1 fruit fly cellular context compared by ENCODE assay signal in the genomic region with DNA sequence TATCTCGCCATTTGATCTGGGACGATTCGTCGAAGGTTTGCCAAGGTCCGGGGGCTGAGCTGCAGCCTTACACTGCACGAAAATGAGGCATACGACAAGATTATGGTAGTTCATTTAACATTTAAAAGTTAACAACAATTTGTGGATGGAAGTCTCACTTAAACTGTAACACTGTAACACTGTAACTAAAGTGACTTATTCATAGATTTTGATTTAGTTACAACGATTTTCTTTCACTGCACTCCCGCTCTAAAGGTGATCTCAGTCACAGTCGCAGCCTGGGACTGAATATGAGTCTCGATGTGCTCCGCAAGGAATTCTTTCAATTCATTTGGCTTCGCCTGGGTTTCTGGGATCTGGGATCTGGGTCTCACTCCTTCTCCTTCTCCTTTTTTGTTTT.
TF ChIP-seq lines count a peak whose summit lies in the region.

No protein-coding gene starts in this region.

TF ChIP-seq in whole organism, embryonic, 481 proteins besides CTCF, POLR2A, EP300 and RAD21 (continued from another document and continues in another):
- TF ChIP-seq BEAF-32 (GFP tag; optimal IDR thresholded peaks at IDR 0.05; lab: Kevin White, UChicago) = no peak
- no peak for TF ChIP-seq disco-r (GFP tag; optimal IDR thresholded peaks at IDR 0.05; lab: Kevin White, UChicago)
- TF ChIP-seq MBD-R2 (GFP tag; IDR thresholded peaks at IDR 0.05; lab: Robert Waterston, UW) = no peak
- TF ChIP-seq CG15479 (GFP tag; optimal IDR thresholded peaks at IDR 0.05; lab: Kevin White, UChicago) = peak; percentile 37
- no peak for TF ChIP-seq CG12942 (GFP tag; optimal IDR thresholded peaks at IDR 0.05; lab: Kevin White, UChicago)
- no peak for TF ChIP-seq sisA (GFP tag; IDR thresholded peaks at IDR 0.05; lab: Robert Waterston, UW)
- TF ChIP-seq hkb (optimal IDR thresholded peaks at IDR 0.05; lab: Kevin White, UChicago) = no peak
- TF ChIP-seq hkb (GFP tag; IDR thresholded peaks at IDR 0.05; lab: Robert Waterston, UW) = no peak
- TF ChIP-seq MTF-1 (GFP tag; optimal IDR thresholded peaks at IDR 0.05; lab: Kevin White, UChicago; ENCODE audit: borderline replicate concordance) = peak; percentile 27
- TF ChIP-seq gce (GFP tag; IDR thresholded peaks at IDR 0.05; lab: Robert Waterston, UW) = no peak
- TF ChIP-seq PHDP (tag; optimal IDR thresholded peaks at IDR 0.05; lab: Kevin White, UChicago) = no peak
- no peak for TF ChIP-seq CG10543 (GFP tag; optimal IDR thresholded peaks at IDR 0.05; lab: Kevin White, UChicago)
- peak; percentile 91 for TF ChIP-seq zen (tag; optimal IDR thresholded peaks at IDR 0.05; lab: Kevin White, UChicago)
- no peak for TF ChIP-seq D19B (GFP tag; optimal IDR thresholded peaks at IDR 0.05; lab: Kevin White, UChicago)
- no peak for TF ChIP-seq gcm2 (GFP tag; optimal IDR thresholded peaks at IDR 0.05; lab: Kevin White, UChicago)
- TF ChIP-seq crol (GFP tag; IDR thresholded peaks at IDR 0.05; lab: Robert Waterston, UW) = no peak
- TF ChIP-seq oc (tag; optimal IDR thresholded peaks at IDR 0.05; lab: Kevin White, UChicago) = no peak
- TF ChIP-seq peb (GFP tag; IDR thresholded peaks at IDR 0.05; lab: Robert Waterston, UW) = no peak
- TF ChIP-seq CG12769 (tag; optimal IDR thresholded peaks at IDR 0.05; lab: Kevin White, UChicago) = no peak
- no peak for TF ChIP-seq Atf-2 (GFP tag; optimal IDR thresholded peaks at IDR 0.05; lab: Kevin White, UChicago)
- no peak for TF ChIP-seq Max (GFP tag; optimal IDR thresholded peaks at IDR 0.05; lab: Kevin White, UChicago)
- TF ChIP-seq NfI (GFP tag; optimal IDR thresholded peaks at IDR 0.05; lab: Kevin White, UChicago) = no peak
- no peak for TF ChIP-seq CHES-1-like (GFP tag; optimal IDR thresholded peaks at IDR 0.05; lab: Kevin White, UChicago)
- no peak for TF ChIP-seq pros (GFP tag; optimal IDR thresholded peaks at IDR 0.05; lab: Kevin White, UChicago)
- TF ChIP-seq btn (GFP tag; optimal IDR thresholded peaks at IDR 0.05; lab: Kevin White, UChicago) = no peak
- TF ChIP-seq CG5953 (GFP tag; IDR thresholded peaks at IDR 0.05; lab: Robert Waterston, UW) = no peak
- no peak for TF ChIP-seq CG14667 (GFP tag; IDR thresholded peaks at IDR 0.05; lab: Robert Waterston, UW)
- no peak for TF ChIP-seq gfzf (GFP tag; optimal IDR thresholded peaks at IDR 0.05; lab: Kevin White, UChicago)
- TF ChIP-seq CG14860 (GFP tag; IDR thresholded peaks at IDR 0.05; lab: Robert Waterston, UW; ENCODE audit: partially characterized antibody) = no peak
- 0 out of 2 replicates have a peak, but pooled peaks have one; percentile 15 for TF ChIP-seq sens-2 (GFP tag; IDR thresholded peaks at IDR 0.05; lab: Robert Waterston, UW)
- TF ChIP-seq D (optimal IDR thresholded peaks at IDR 0.05; lab: Kevin White, UChicago) = no peak
- no peak for TF ChIP-seq D (GFP tag; optimal IDR thresholded peaks at IDR 0.05; lab: Kevin White, UChicago)
- no peak for TF ChIP-seq mam (GFP tag; optimal IDR thresholded peaks at IDR 0.05; lab: Kevin White, UChicago)
- 0 out of 2 replicates have a peak, but pooled peaks have one; percentile 24 for TF ChIP-seq CG4360 (GFP tag; IDR thresholded peaks at IDR 0.05; lab: Robert Waterston, UW)
- peak; percentile 43; the same call in 1 of the 3 replicates for TF ChIP-seq CG2199 (GFP tag; IDR thresholded peaks at IDR 0.05; lab: Robert Waterston, UW)
- no peak for TF ChIP-seq Dbx (GFP tag; IDR thresholded peaks at IDR 0.05; lab: Robert Waterston, UW)
- TF ChIP-seq CG6791 (GFP tag; IDR thresholded peaks at IDR 0.05; lab: Robert Waterston, UW; ENCODE audit: partially characterized antibody) = no peak
- TF ChIP-seq CG3726 (GFP tag; IDR thresholded peaks at IDR 0.05; lab: Robert Waterston, UW) = no peak
- no peak for TF ChIP-seq crp (GFP tag; optimal IDR thresholded peaks at IDR 0.05; lab: Kevin White, UChicago)
- no peak for TF ChIP-seq CG3163 (GFP tag; optimal IDR thresholded peaks at IDR 0.05; lab: Kevin White, UChicago)
- peak; percentile 41; the same call in 1 of the 2 replicates for TF ChIP-seq CG1024 (GFP tag; IDR thresholded peaks at IDR 0.05; lab: Robert Waterston, UW)
- peak; percentile 62 for TF ChIP-seq CG10959 (GFP tag; IDR thresholded peaks at IDR 0.05; lab: Robert Waterston, UW)
- TF ChIP-seq CG12391 (tag; optimal IDR thresholded peaks at IDR 0.05; lab: Kevin White, UChicago) = peak; percentile 27
- no peak for TF ChIP-seq al (GFP tag; IDR thresholded peaks at IDR 0.05; lab: Robert Waterston, UW)
- peak; percentile 87 for TF ChIP-seq CG8765 (GFP tag; IDR thresholded peaks at IDR 0.05; lab: Robert Waterston, UW)
- TF ChIP-seq amos (GFP tag; IDR thresholded peaks at IDR 0.05; lab: Robert Waterston, UW; ENCODE audit: partially characterized antibody) = no peak
- no peak for TF ChIP-seq cwo (GFP tag; optimal IDR thresholded peaks at IDR 0.05; lab: Kevin White, UChicago)
- no peak for TF ChIP-seq CG3838 (GFP tag; optimal IDR thresholded peaks at IDR 0.05; lab: Kevin White, UChicago)
- TF ChIP-seq shn (GFP tag; optimal IDR thresholded peaks at IDR 0.05; lab: Kevin White, UChicago) = no peak
- no peak for TF ChIP-seq Aef1 (GFP tag; IDR thresholded peaks at IDR 0.05; lab: Robert Waterston, UW)
- no peak for TF ChIP-seq CG10147 (GFP tag; optimal IDR thresholded peaks at IDR 0.05; lab: Kevin White, UChicago)
- TF ChIP-seq HHEX (GFP tag; optimal IDR thresholded peaks at IDR 0.05; lab: Kevin White, UChicago) = no peak
- peak; percentile 29 for TF ChIP-seq CG8924 (tag; optimal IDR thresholded peaks at IDR 0.05; lab: Kevin White, UChicago)
- TF ChIP-seq CG3281 (GFP tag; optimal IDR thresholded peaks at IDR 0.05; lab: Kevin White, UChicago) = no peak
- TF ChIP-seq CG1647 (GFP tag; optimal IDR thresholded peaks at IDR 0.05; lab: Kevin White, UChicago) = no peak
- no peak for TF ChIP-seq CG8388 (GFP tag; optimal IDR thresholded peaks at IDR 0.05; lab: Kevin White, UChicago)
- TF ChIP-seq Rx (GFP tag; IDR thresholded peaks at IDR 0.05; lab: Robert Waterston, UW) = 0 out of 2 replicates have a peak, but pooled peaks have one; percentile 13
- no peak for TF ChIP-seq NFAT (GFP tag; IDR thresholded peaks at IDR 0.05; lab: Robert Waterston, UW)
- no peak for TF ChIP-seq ems (GFP tag; optimal IDR thresholded peaks at IDR 0.05; lab: Kevin White, UChicago)
- TF ChIP-seq dpn (GFP tag; optimal IDR thresholded peaks at IDR 0.05; lab: Kevin White, UChicago) = no peak
- no peak for TF ChIP-seq caup (GFP tag; optimal IDR thresholded peaks at IDR 0.05; lab: Kevin White, UChicago; ENCODE audit: severe bottlenecking)
- TF ChIP-seq CG13775 (GFP tag; optimal IDR thresholded peaks at IDR 0.05; lab: Kevin White, UChicago) = peak; percentile 6
- TF ChIP-seq odd (GFP tag; optimal IDR thresholded peaks at IDR 0.05; lab: Kevin White, UChicago) = no peak
- no peak for TF ChIP-seq en (GFP tag; optimal IDR thresholded peaks at IDR 0.05; lab: Kevin White, UChicago)
- no peak for TF ChIP-seq pfk (GFP tag; optimal IDR thresholded peaks at IDR 0.05; lab: Kevin White, UChicago)
- no peak for TF ChIP-seq Ada2b (GFP tag; IDR thresholded peaks at IDR 0.05; lab: Robert Waterston, UW)
- no peak for TF ChIP-seq Ravus (GFP tag; IDR thresholded peaks at IDR 0.05; lab: Robert Waterston, UW)
- TF ChIP-seq CG17802 (tag; optimal IDR thresholded peaks at IDR 0.05; lab: Kevin White, UChicago) = no peak
- no peak for TF ChIP-seq CG34224 (GFP tag; IDR thresholded peaks at IDR 0.05; lab: Robert Waterston, UW; ENCODE audit: partially characterized antibody)
- TF ChIP-seq ssp (GFP tag; IDR thresholded peaks at IDR 0.05; lab: Robert Waterston, UW) = no peak
- TF ChIP-seq NC2α (GFP tag; optimal IDR thresholded peaks at IDR 0.05; lab: Kevin White, UChicago) = no peak
- no peak for TF ChIP-seq ham (GFP tag; IDR thresholded peaks at IDR 0.05; lab: Robert Waterston, UW)
- peak; percentile 89 for TF ChIP-seq fd102C (GFP tag; optimal IDR thresholded peaks at IDR 0.05; lab: Kevin White, UChicago)
- TF ChIP-seq Neu2 (GFP tag; optimal IDR thresholded peaks at IDR 0.05; lab: Kevin White, UChicago; ENCODE audit: borderline replicate concordance) = peak; percentile 50
- TF ChIP-seq usp (GFP tag; optimal IDR thresholded peaks at IDR 0.05; lab: Kevin White, UChicago) = no peak
- no peak for TF ChIP-seq pan (optimal IDR thresholded peaks at IDR 0.05; lab: Kevin White, UChicago)
- TF ChIP-seq pan (GFP tag; optimal IDR thresholded peaks at IDR 0.05 in 1 of 2, IDR thresholded peaks at IDR 0.05 in 1 of 2) = no peak
- TF ChIP-seq CG18619 (GFP tag; optimal IDR thresholded peaks at IDR 0.05; lab: Kevin White, UChicago) = no peak
- TF ChIP-seq Camta (GFP tag; optimal IDR thresholded peaks at IDR 0.05; lab: Kevin White, UChicago) = no peak
- no peak for TF ChIP-seq CG5180 (GFP tag; optimal IDR thresholded peaks at IDR 0.05; lab: Kevin White, UChicago)
- no peak for TF ChIP-seq tx (GFP tag; optimal IDR thresholded peaks at IDR 0.05; lab: Kevin White, UChicago)
- TF ChIP-seq ttk (GFP tag; IDR thresholded peaks at IDR 0.05; lab: Robert Waterston, UW) = no peak
- no peak for TF ChIP-seq Optix (GFP tag; IDR thresholded peaks at IDR 0.05; lab: Robert Waterston, UW)
- no peak for TF ChIP-seq B-H2 (GFP tag; optimal IDR thresholded peaks at IDR 0.05; lab: Kevin White, UChicago)
- TF ChIP-seq Fer2 (tag; optimal IDR thresholded peaks at IDR 0.05; lab: Kevin White, UChicago) = no peak
- TF ChIP-seq Rfx (GFP tag; IDR thresholded peaks at IDR 0.05; lab: Robert Waterston, UW) = no peak
- TF ChIP-seq Awh (GFP tag; IDR thresholded peaks at IDR 0.05; lab: Robert Waterston, UW) = no peak
- no peak for TF ChIP-seq E2f2 (GFP tag; IDR thresholded peaks at IDR 0.05; lab: Robert Waterston, UW)
- TF ChIP-seq CG6854 (GFP tag; optimal IDR thresholded peaks at IDR 0.05; lab: Kevin White, UChicago) = no peak
- TF ChIP-seq Six4 (GFP tag; optimal IDR thresholded peaks at IDR 0.05; lab: Kevin White, UChicago) = no peak
- TF ChIP-seq pzg (GFP tag; optimal IDR thresholded peaks at IDR 0.05; lab: Kevin White, UChicago) = no peak
- no peak for TF ChIP-seq trh (GFP tag; optimal IDR thresholded peaks at IDR 0.05; lab: Kevin White, UChicago)
- peak; percentile 37; the same call in 1 of the 2 replicates for TF ChIP-seq CG31441 (GFP tag; IDR thresholded peaks at IDR 0.05; lab: Robert Waterston, UW)
- no peak for TF ChIP-seq CG8359 (GFP tag; optimal IDR thresholded peaks at IDR 0.05; lab: Kevin White, UChicago; ENCODE audit: borderline replicate concordance)
- TF ChIP-seq CG3995 (GFP tag; optimal IDR thresholded peaks at IDR 0.05; lab: Kevin White, UChicago) = no peak
- no peak for TF ChIP-seq bowl (GFP tag; IDR thresholded peaks at IDR 0.05; lab: Robert Waterston, UW)
- 0 out of 2 replicates have a peak, but pooled peaks have one; percentile 28 for TF ChIP-seq Ptx1 (GFP tag; IDR thresholded peaks at IDR 0.05; lab: Robert Waterston, UW)
- no peak for TF ChIP-seq CG3407 (GFP tag; optimal IDR thresholded peaks at IDR 0.05; lab: Kevin White, UChicago)
- no peak for TF ChIP-seq CG11695 (GFP tag; IDR thresholded peaks at IDR 0.05; lab: Robert Waterston, UW)
- peak; percentile 11 for TF ChIP-seq CG1792 (GFP tag; optimal IDR thresholded peaks at IDR 0.05; lab: Kevin White, UChicago)
- TF ChIP-seq CG11456 (GFP tag; IDR thresholded peaks at IDR 0.05; lab: Robert Waterston, UW) = no peak
- no peak for TF ChIP-seq HmgD (GFP tag; optimal IDR thresholded peaks at IDR 0.05; lab: Kevin White, UChicago)
- TF ChIP-seq sc (optimal IDR thresholded peaks at IDR 0.05; lab: Kevin White, UChicago) = no peak
- TF ChIP-seq sc (GFP tag; optimal IDR thresholded peaks at IDR 0.05; lab: Kevin White, UChicago) = no peak
- TF ChIP-seq zfh2 (GFP tag; optimal IDR thresholded peaks at IDR 0.05; lab: Kevin White, UChicago) = no peak
- no peak for TF ChIP-seq Atf6 (GFP tag; IDR thresholded peaks at IDR 0.05; lab: Robert Waterston, UW)
- TF ChIP-seq Nf-YC (tag; optimal IDR thresholded peaks at IDR 0.05; lab: Kevin White, UChicago) = no peak
- TF ChIP-seq Jarid2 (GFP tag; optimal IDR thresholded peaks at IDR 0.05; lab: Kevin White, UChicago) = no peak
- no peak for TF ChIP-seq CG9609 (GFP tag; optimal IDR thresholded peaks at IDR 0.05; lab: Kevin White, UChicago)
- TF ChIP-seq tin (GFP tag; optimal IDR thresholded peaks at IDR 0.05; lab: Kevin White, UChicago) = no peak
- no peak for TF ChIP-seq C15 (GFP tag; IDR thresholded peaks at IDR 0.05; lab: Robert Waterston, UW)
- no peak for TF ChIP-seq CG9215 (GFP tag; IDR thresholded peaks at IDR 0.05; lab: Robert Waterston, UW)
- peak; percentile 58 for TF ChIP-seq CG18262 (tag; optimal IDR thresholded peaks at IDR 0.05; lab: Kevin White, UChicago)
- TF ChIP-seq dysf (GFP tag; IDR thresholded peaks at IDR 0.05; lab: Robert Waterston, UW) = no peak
- TF ChIP-seq dimm (GFP tag; IDR thresholded peaks at IDR 0.05; lab: Robert Waterston, UW) = no peak
- TF ChIP-seq CG4424 (GFP tag; optimal IDR thresholded peaks at IDR 0.05; lab: Kevin White, UChicago) = no peak
- TF ChIP-seq aop (GFP tag; IDR thresholded peaks at IDR 0.05; lab: Robert Waterston, UW) = no peak
- peak; percentile 31 for TF ChIP-seq CG30431 (GFP tag; optimal IDR thresholded peaks at IDR 0.05; lab: Kevin White, UChicago)
- TF ChIP-seq Chrac-16 (GFP tag; optimal IDR thresholded peaks at IDR 0.05; lab: Kevin White, UChicago) = no peak
- no peak for TF ChIP-seq jumu (GFP tag; optimal IDR thresholded peaks at IDR 0.05; lab: Kevin White, UChicago)
- no peak for TF ChIP-seq knrl (GFP tag; IDR thresholded peaks at IDR 0.05; lab: Robert Waterston, UW; ENCODE audit: partially characterized antibody)
- TF ChIP-seq bcd (GFP tag; optimal IDR thresholded peaks at IDR 0.05; lab: Kevin White, UChicago) = no peak
- no peak for TF ChIP-seq ap (GFP tag; IDR thresholded peaks at IDR 0.05; lab: Robert Waterston, UW)
- no peak for TF ChIP-seq inv (GFP tag; IDR thresholded peaks at IDR 0.05; lab: Robert Waterston, UW; ENCODE audit: partially characterized antibody)
- no peak for TF ChIP-seq Hmx (GFP tag; optimal IDR thresholded peaks at IDR 0.05; lab: Kevin White, UChicago)
- no peak for TF ChIP-seq sna (GFP tag; IDR thresholded peaks at IDR 0.05; lab: Robert Waterston, UW; ENCODE audit: partially characterized antibody)
- TF ChIP-seq CG10209 (GFP tag; optimal IDR thresholded peaks at IDR 0.05; lab: Kevin White, UChicago) = peak; percentile 11
- TF ChIP-seq CG12104 (GFP tag; optimal IDR thresholded peaks at IDR 0.05; lab: Kevin White, UChicago) = no peak
- TF ChIP-seq ab (GFP tag; optimal IDR thresholded peaks at IDR 0.05; lab: Kevin White, UChicago) = no peak
- TF ChIP-seq zf30C (GFP tag; optimal IDR thresholded peaks at IDR 0.05; lab: Kevin White, UChicago) = peak; percentile 56
- no peak for TF ChIP-seq CG17912 (GFP tag; optimal IDR thresholded peaks at IDR 0.05; lab: Kevin White, UChicago)
- 0 out of 2 replicates have a peak, but pooled peaks have one; percentile 29 for TF ChIP-seq sim (GFP tag; IDR thresholded peaks at IDR 0.05; lab: Robert Waterston, UW)
